Fruit fly (Drosophila melanogaster) whole organism, embryonic: ENCODE measurements around the gene mus302.

Experiments
- Atf3 ChIP-seq: fragments of 200-800 bp; sonication (Bioruptor generic); optimal IDR thresholded peaks from 3 replicates; lab custom pipeline; 2016; ENCODE audit warnings: missing biosample characterization, missing genetic modification characterization
- C15 ChIP-seq: fragments of 200-800 bp; sonication (Bioruptor generic); IDR thresholded peaks from 3 replicates; pipeline ENCODE4 v1.3.6; 2022; ENCODE audit warnings: missing biosample characterization, missing genetic modification characterization
- CG10543 ChIP-seq: fragments of 200-800 bp; sonication (Bioruptor generic); optimal IDR thresholded peaks from 3 replicates; lab custom pipeline; 2017; ENCODE audit warnings: missing biosample characterization, mild to moderate bottlenecking, missing genetic modification characterization, moderate library complexity
- CG10979 ChIP-seq: fragments of 200-800 bp; sonication (Bioruptor generic); optimal IDR thresholded peaks from 2 replicates; lab custom pipeline; 2018; ENCODE audit warnings: missing biosample characterization, mild to moderate bottlenecking, missing genetic modification characterization, moderate library complexity
- CG11085 ChIP-seq: fragments of 200-800 bp; sonication (Bioruptor generic); IDR thresholded peaks from 2 replicates; pipeline ENCODE4 v1.3.6; 2022; ENCODE audit warnings: missing biosample characterization, missing genetic modification characterization
- CG11560 ChIP-seq: fragments of 200-800 bp; sonication (Bioruptor generic); IDR thresholded peaks from 3 replicates; pipeline ENCODE4 v1.3.6; 2022; ENCODE audit warnings: missing biosample characterization, missing genetic modification characterization
- CG11723 ChIP-seq: fragments of 200-800 bp; sonication (Bioruptor generic); optimal IDR thresholded peaks from 2 replicates; lab custom pipeline; 2017; ENCODE audit warnings: missing biosample characterization, mild to moderate bottlenecking, missing genetic modification characterization
- CG12942 ChIP-seq: fragments of 200-800 bp; sonication (Bioruptor generic); optimal IDR thresholded peaks from 3 replicates; lab custom pipeline; 2016; ENCODE audit warnings: missing biosample characterization, missing genetic modification characterization
- CG13775 ChIP-seq: fragments of 200-800 bp; sonication (Bioruptor generic); optimal IDR thresholded peaks from 3 replicates; lab custom pipeline; 2017; ENCODE audit warnings: missing biosample characterization, mild to moderate bottlenecking, missing genetic modification characterization
- CG14014 ChIP-seq: fragments of 200-800 bp; sonication (Bioruptor generic); IDR thresholded peaks from 2 replicates; pipeline ENCODE4 v1.3.6; 2022; ENCODE audit warnings: missing biosample characterization, missing genetic modification characterization
- CG15514 ChIP-seq: fragments of 200-800 bp; sonication (Bioruptor generic); optimal IDR thresholded peaks from 3 replicates; lab custom pipeline; 2017; ENCODE audit warnings: missing biosample characterization, missing genetic modification characterization, mild to moderate bottlenecking, moderate library complexity, missing genetic modification reagents
- CG17186 ChIP-seq: fragments of 200-800 bp; sonication (Bioruptor generic); optimal IDR thresholded peaks from 3 replicates; lab custom pipeline; 2017; ENCODE audit warnings: missing biosample characterization, missing genetic modification reagents, missing genetic modification characterization
- CG18476 ChIP-seq: fragments of 200-800 bp; sonication (Bioruptor generic); optimal IDR thresholded peaks from 2 replicates; lab custom pipeline; 2016; ENCODE audit warnings: missing biosample characterization, mild to moderate bottlenecking, missing genetic modification characterization
- CG18599 ChIP-seq: fragments of 200-800 bp; sonication (Bioruptor generic); optimal IDR thresholded peaks from 3 replicates; lab custom pipeline; 2017; ENCODE audit warnings: missing biosample characterization, missing genetic modification characterization, mild to moderate bottlenecking, moderate library complexity, missing genetic modification reagents
- CG2678 ChIP-seq: fragments of 200-800 bp; sonication (Bioruptor generic); optimal IDR thresholded peaks from 3 replicates; lab custom pipeline; 2019; ENCODE audit warnings: missing biosample characterization, mild to moderate bottlenecking, missing genetic modification characterization, moderate library complexity
- CG2712 ChIP-seq: fragments of 200-800 bp; optimal IDR thresholded peaks from 3 replicates; lab custom pipeline; 2019; ENCODE audit warnings: missing biosample characterization, mild to moderate bottlenecking, missing genetic modification characterization, moderate library complexity
- CG31388 ChIP-seq: fragments of 200-800 bp; sonication (Bioruptor generic); optimal IDR thresholded peaks from 2 replicates; lab custom pipeline; 2016; ENCODE audit warnings: missing biosample characterization, missing genetic modification characterization
- CG6765 ChIP-seq: fragments of 200-800 bp; sonication (Bioruptor generic); optimal IDR thresholded peaks from 3 replicates; lab custom pipeline; 2017; ENCODE audit warnings: missing biosample characterization, mild to moderate bottlenecking, missing genetic modification characterization
- CG6791 ChIP-seq: fragments of 200-800 bp; sonication (Bioruptor generic); IDR thresholded peaks from 3 replicates; pipeline ENCODE4 v1.3.6; 2022; ENCODE audit warnings: missing biosample characterization, missing genetic modification characterization; ENCODE audit not compliant: partially characterized antibody
- CG8281 ChIP-seq: fragments of 200-800 bp; sonication (Bioruptor generic); optimal IDR thresholded peaks from 2 replicates; lab custom pipeline; 2018; ENCODE audit warnings: missing biosample characterization, mild to moderate bottlenecking, missing genetic modification characterization, moderate library complexity
- CG8359 ChIP-seq: fragments of 200-800 bp; sonication (Bioruptor generic); optimal IDR thresholded peaks from 2 replicates; lab custom pipeline; 2017; ENCODE audit warnings: missing biosample characterization, mild to moderate bottlenecking, missing genetic modification characterization, borderline replicate concordance
- CTCF ChIP-seq: fragments of 200-800 bp; sonication (Bioruptor generic); optimal IDR thresholded peaks from 2 replicates; lab custom pipeline; 2017; ENCODE audit warnings: missing biosample characterization, mild to moderate bottlenecking, missing genetic modification characterization, moderate library complexity
- Dbx ChIP-seq: fragments of 200-800 bp; sonication (Bioruptor generic); IDR thresholded peaks from 3 replicates; pipeline ENCODE4 v1.3.6; 2022; ENCODE audit warnings: missing biosample characterization, missing genetic modification characterization
- Dll ChIP-seq: fragments of 200-800 bp; sonication (Bioruptor generic); IDR thresholded peaks from 4 replicates; pipeline ENCODE4 v1.3.6; 2022; ENCODE audit warnings: missing biosample characterization, missing genetic modification characterization; ENCODE audit not compliant: partially characterized antibody
- Mad ChIP-seq: fragments of 200-800 bp; sonication (Bioruptor generic); optimal IDR thresholded peaks from 2 replicates; lab custom pipeline; 2016; ENCODE audit warnings: missing biosample characterization, missing genetic modification characterization
- Mes4 ChIP-seq: fragments of 200-800 bp; sonication (Bioruptor generic); optimal IDR thresholded peaks from 2 replicates; lab custom pipeline; 2016; ENCODE audit warnings: missing biosample characterization, missing genetic modification characterization
- Nf-YB ChIP-seq: fragments of 200-800 bp; sonication (Bioruptor generic); optimal IDR thresholded peaks from 3 replicates; lab custom pipeline; 2019; ENCODE audit warnings: missing biosample characterization, mild to moderate bottlenecking, missing genetic modification characterization, moderate library complexity
- Oli ChIP-seq: fragments of 200-800 bp; sonication (Bioruptor generic); optimal IDR thresholded peaks from 2 replicates; lab custom pipeline; 2018; ENCODE audit warnings: missing biosample characterization, mild to moderate bottlenecking, missing genetic modification characterization, moderate library complexity
- Pdp1 ChIP-seq, 2 experiments: fragments of 200-800 bp; sonication (Bioruptor generic); optimal IDR thresholded peaks; 3 replicates each; lab custom pipeline; 2016; ENCODE audit warnings: missing biosample characterization in 2 of 2, missing genetic modification characterization in 2 of 2, mild to moderate bottlenecking in 1 of 2, moderate library complexity in 1 of 2
- Sox100B ChIP-seq: fragments of 200-800 bp; sonication (Bioruptor generic); optimal IDR thresholded peaks from 3 replicates; lab custom pipeline; 2018; ENCODE audit warnings: missing biosample characterization, mild to moderate bottlenecking, missing genetic modification characterization
- Trl ChIP-seq, 3 experiments: fragments of >200 bp in 2 of 3; fragments of 200-800 bp in 1 of 3; sonication (Bioruptor generic) in 1 of 3; optimal IDR thresholded peaks; 2 replicates in 1 of 3; 3 replicates in 2 of 3; lab custom pipeline; 2016 to 2017; ENCODE audit warnings: missing biosample characterization in 1 of 3, missing genetic modification characterization in 1 of 3
- Xrp1 ChIP-seq: fragments of 200-800 bp; sonication (Bioruptor generic); IDR thresholded peaks from 2 replicates; pipeline ENCODE4 v1.3.6; 2022; ENCODE audit warnings: missing biosample characterization, missing genetic modification characterization
- ac ChIP-seq: fragments of 200-800 bp; sonication (Bioruptor generic); optimal IDR thresholded peaks from 3 replicates; lab custom pipeline; 2017; ENCODE audit warnings: missing biosample characterization, mild to moderate bottlenecking, missing genetic modification characterization
- bsh ChIP-seq, 2 experiments: fragments of 200-800 bp; sonication (Bioruptor generic); optimal IDR thresholded peaks; 2 replicates each; lab custom pipeline; 2017 to 2018; ENCODE audit warnings: mild to moderate bottlenecking in 2 of 2, missing biosample characterization in 2 of 2, missing genetic modification characterization in 2 of 2, moderate library complexity in 1 of 2
- chinmo ChIP-seq: fragments of 200-800 bp; sonication (Bioruptor generic); IDR thresholded peaks from 4 replicates; pipeline ENCODE4 v1.3.6; 2022; ENCODE audit warnings: missing biosample characterization, missing genetic modification characterization; ENCODE audit not compliant: partially characterized antibody
- da ChIP-seq: fragments of 200-800 bp; sonication (Bioruptor generic); optimal IDR thresholded peaks from 2 replicates; lab custom pipeline; 2016; ENCODE audit warnings: missing biosample characterization, missing genetic modification characterization
- dimm ChIP-seq: fragments of 200-800 bp; sonication (Bioruptor generic); IDR thresholded peaks from 2 replicates; pipeline ENCODE4 v1.3.6; 2022; ENCODE audit warnings: missing biosample characterization, missing genetic modification characterization
- dm ChIP-seq: fragments of 200-800 bp; sonication (Bioruptor generic); optimal IDR thresholded peaks from 3 replicates; lab custom pipeline; 2016; ENCODE audit warnings: missing biosample characterization, missing genetic modification characterization
- fd102C ChIP-seq: fragments of 200-800 bp; sonication (Bioruptor generic); optimal IDR thresholded peaks from 2 replicates; lab custom pipeline; 2018; ENCODE audit warnings: missing biosample characterization, mild to moderate bottlenecking, missing genetic modification characterization, moderate library complexity
- gem ChIP-seq: fragments of 200-800 bp; sonication (Bioruptor generic); optimal IDR thresholded peaks from 2 replicates; lab custom pipeline; 2019; ENCODE audit warnings: missing biosample characterization, mild to moderate bottlenecking, missing genetic modification characterization, moderate library complexity
- gro ChIP-seq: fragments of 200-800 bp; sonication (Bioruptor generic); optimal IDR thresholded peaks from 2 replicates; lab custom pipeline; 2016; ENCODE audit warnings: missing biosample characterization, missing genetic modification characterization
- lbe ChIP-seq: fragments of 200-800 bp; sonication (Bioruptor generic); optimal IDR thresholded peaks from 2 replicates; lab custom pipeline; 2016; ENCODE audit warnings: missing biosample characterization, mild to moderate bottlenecking, missing genetic modification characterization
- org-1 ChIP-seq: fragments of 200-800 bp; sonication (Bioruptor generic); optimal IDR thresholded peaks from 2 replicates; lab custom pipeline; 2017; ENCODE audit warnings: missing biosample characterization, missing genetic modification characterization
- pho ChIP-seq: fragments of 200-800 bp; sonication (Bioruptor generic); optimal IDR thresholded peaks from 2 replicates; lab custom pipeline; 2016; ENCODE audit warnings: missing biosample characterization, missing genetic modification characterization
- rib ChIP-seq: fragments of 200-800 bp; sonication (Bioruptor generic); IDR thresholded peaks from 2 replicates; pipeline ENCODE4 v1.3.6; 2022; ENCODE audit warnings: missing biosample characterization, missing genetic modification characterization
- sisA ChIP-seq: fragments of 200-800 bp; sonication (Bioruptor generic); IDR thresholded peaks from 2 replicates; pipeline ENCODE4 v1.3.6; 2022; ENCODE audit warnings: missing biosample characterization, missing genetic modification characterization
- so ChIP-seq: fragments of 200-800 bp; sonication (Bioruptor generic); IDR thresholded peaks from 3 replicates; pipeline ENCODE4 v1.3.6; 2022; ENCODE audit warnings: missing biosample characterization, missing genetic modification characterization
- trem ChIP-seq: fragments of 200-800 bp; optimal IDR thresholded peaks from 3 replicates; lab custom pipeline; 2019; ENCODE audit warnings: missing biosample characterization, mild to moderate bottlenecking, missing genetic modification characterization, moderate library complexity
- unpg ChIP-seq: fragments of 200-800 bp; sonication (Bioruptor generic); optimal IDR thresholded peaks from 3 replicates; lab custom pipeline; 2018; ENCODE audit warnings: missing biosample characterization, mild to moderate bottlenecking, missing genetic modification characterization, moderate library complexity

The mus302 gene

dm6 chr3L:16803708-16804350 lies 24.3 kb upstream of the mus302 start (continued):
- TF ChIP-seq CG6765 (peak; percentile 55), gem (peak; percentile 6), Dll (GFP tag; lab: Robert Waterston, UW) (no peak), Trl (optimal IDR thresholded peaks at IDR 0.05; lab: Kevin White, UChicago) (no peak), Trl (GFP tag; optimal IDR thresholded peaks at IDR 0.05; lab: Kevin White, UChicago) (no peak), CG10543 (GFP tag; lab: Kevin White, UChicago) (no peak), CG14014 (GFP tag; lab: Robert Waterston, UW) (no peak), trem (tag; lab: Kevin White, UChicago) (peak; percentile 5), gro (GFP tag; lab: Kevin White, UChicago) (peak; percentile 55), Oli (tag; lab: Kevin White, UChicago) (peak; percentile 16), CG8359 (GFP tag; lab: Kevin White, UChicago) (peak; percentile 41), CG10979 (tag; lab: Kevin White, UChicago) (peak; percentile 38), Atf3 (GFP tag; lab: Kevin White, UChicago) (no peak), Xrp1 (peak; percentile 30; the same call in 1 of the 2 replicates), rib (GFP tag; lab: Robert Waterston, UW) (peak; percentile 61), CG11723 (GFP tag; lab: Kevin White, UChicago) (no peak), CG2712 (tag; lab: Kevin White, UChicago) (no peak), org-1 (GFP tag; lab: Kevin White, UChicago) (no peak), Mad (GFP tag; lab: Kevin White, UChicago) (no peak), CG2678 (tag; lab: Kevin White, UChicago) (peak; percentile 77), pho (GFP tag; lab: Kevin White, UChicago) (no peak), CTCF (peak; percentile 57), ac (GFP tag; lab: Kevin White, UChicago) (no peak), CG17186 (GFP tag; lab: Kevin White, UChicago) (peak; percentile 6), CG6791 (GFP tag; lab: Robert Waterston, UW) (no peak), fd102C (no peak), Mes4 (no peak), CG18476 (GFP tag; lab: Kevin White, UChicago) (no peak), so (GFP tag; lab: Robert Waterston, UW) (no peak), bsh (GFP tag; optimal IDR thresholded peaks at IDR 0.05; lab: Kevin White, UChicago) (peak in 1 of 2 experiments; percentile 42), CG13775 (GFP tag; lab: Kevin White, UChicago) (no peak), dm (no peak), da (no peak), CG15514 (GFP tag; lab: Kevin White, UChicago) (peak; percentile 53), sisA (GFP tag; lab: Robert Waterston, UW) (no peak), Nf-YB (no peak), CG31388 (GFP tag; lab: Kevin White, UChicago) (no peak), CG8281 (tag; lab: Kevin White, UChicago) (peak; percentile 23), Sox100B (GFP tag; lab: Kevin White, UChicago) (peak; percentile 71), unpg (GFP tag; lab: Kevin White, UChicago) (peak; percentile 66), CG18599 (peak; percentile 50), dimm (GFP tag; lab: Robert Waterston, UW) (no peak), Dbx (GFP tag; lab: Robert Waterston, UW) (peak; percentile 47; the same call in 1 of the 3 replicates), Pdp1 (GFP tag; optimal IDR thresholded peaks at IDR 0.05; lab: Kevin White, UChicago) (peak in 1 of 2 experiments; percentile 54), lbe (GFP tag; lab: Kevin White, UChicago) (no peak), C15 (GFP tag; lab: Robert Waterston, UW) (no peak), CG11560 (tag; lab: Robert Waterston, UW) (no peak), chinmo (0 out of 4 replicates have a peak, but pooled peaks have one; percentile 50), CG11085 (GFP tag; lab: Robert Waterston, UW) (no peak), CG12942 (no peak)
